Fruit fly (Drosophila melanogaster) whole organism, pupa: ENCODE measurements around the gene Atg4a.

ENCODE experiments used
- CG10348 ChIP-seq: fragments of 200-800 bp; sonication (Bioruptor generic); IDR thresholded peaks from 2 replicates; pipeline ENCODE4 v1.3.6; 2022; ENCODE audit warnings: missing biosample characterization, missing genetic modification characterization
- CG12605 ChIP-seq: fragments of 200-800 bp; sonication (Bioruptor generic); IDR thresholded peaks from 2 replicates; pipeline ENCODE4 v1.3.6; 2022; ENCODE audit warnings: missing biosample characterization, missing genetic modification characterization
- CG13204 ChIP-seq: fragments of 200-800 bp; sonication (Bioruptor generic); optimal IDR thresholded peaks from 2 replicates; lab custom pipeline; 2018; ENCODE audit warnings: missing biosample characterization, mild to moderate bottlenecking, missing genetic modification characterization, moderate library complexity
- CG14655 ChIP-seq: fragments of 200-800 bp; sonication (Bioruptor generic); optimal IDR thresholded peaks from 3 replicates; lab custom pipeline; 2017; ENCODE audit warnings: mild to moderate bottlenecking, missing biosample characterization, missing genetic modification reagents, missing genetic modification characterization
- CG15710 ChIP-seq: fragments of 200-800 bp; sonication (Bioruptor generic); optimal IDR thresholded peaks from 2 replicates; lab custom pipeline; 2018; ENCODE audit warnings: missing biosample characterization, mild to moderate bottlenecking, missing genetic modification characterization, moderate library complexity
- CG17806 ChIP-seq: fragments of 200-800 bp; sonication (Bioruptor generic); optimal IDR thresholded peaks from 2 replicates; lab custom pipeline; 2018; ENCODE audit warnings: missing biosample characterization, mild to moderate bottlenecking, missing genetic modification characterization, moderate library complexity
- CG32121 ChIP-seq: fragments of 200-800 bp; sonication (Bioruptor generic); IDR thresholded peaks from 2 replicates; pipeline ENCODE4 v1.3.6; 2022; ENCODE audit warnings: missing biosample characterization, missing genetic modification characterization
- CG34367 ChIP-seq: fragments of 200-800 bp; sonication (Bioruptor generic); optimal IDR thresholded peaks from 2 replicates; lab custom pipeline; 2018; ENCODE audit warnings: missing biosample characterization, mild to moderate bottlenecking, missing genetic modification characterization
- CG4496 ChIP-seq: fragments of 200-800 bp; sonication (Bioruptor generic); IDR thresholded peaks from 3 replicates; pipeline ENCODE4 v1.3.6; 2022; ENCODE audit warnings: missing biosample characterization, missing genetic modification characterization
- CG8159 ChIP-seq: fragments of 200-800 bp; sonication (Bioruptor generic); optimal IDR thresholded peaks from 3 replicates; lab custom pipeline; 2018; ENCODE audit warnings: missing biosample characterization, mild to moderate bottlenecking, missing genetic modification characterization, moderate library complexity
- CG8301 ChIP-seq: fragments of 200-800 bp; sonication (Bioruptor generic); optimal IDR thresholded peaks from 2 replicates; lab custom pipeline; 2018; ENCODE audit warnings: missing biosample characterization, mild to moderate bottlenecking, missing genetic modification characterization
- CG9948 ChIP-seq: fragments of 200-800 bp; sonication (Bioruptor generic); optimal IDR thresholded peaks from 2 replicates; lab custom pipeline; 2018; ENCODE audit warnings: missing biosample characterization, mild to moderate bottlenecking, missing genetic modification characterization, moderate library complexity
- D1 ChIP-seq: fragments of 200-800 bp; sonication (Bioruptor generic); optimal IDR thresholded peaks from 2 replicates; lab custom pipeline; 2018; ENCODE audit warnings: missing biosample characterization, mild to moderate bottlenecking, missing genetic modification characterization, moderate library complexity
- EcR ChIP-seq: fragments of 200-800 bp; sonication (Bioruptor generic); optimal IDR thresholded peaks from 3 replicates; lab custom pipeline; 2019; ENCODE audit warnings: missing biosample characterization, missing genetic modification characterization, mild to moderate bottlenecking, moderate library complexity, missing genetic modification reagents
- Ets98B ChIP-seq: fragments of 200-800 bp; sonication (Bioruptor generic); IDR thresholded peaks from 2 replicates; pipeline ENCODE4 v1.3.6; 2022; ENCODE audit warnings: missing biosample characterization, missing genetic modification characterization
- Pif1A ChIP-seq: fragments of 200-800 bp; sonication (Bioruptor generic); optimal IDR thresholded peaks from 3 replicates; lab custom pipeline; 2016; ENCODE audit warnings: missing biosample characterization, missing genetic modification characterization
- Pif1B ChIP-seq: fragments of 200-800 bp; sonication (Bioruptor generic); optimal IDR thresholded peaks from 3 replicates; lab custom pipeline; 2016; ENCODE audit warnings: missing biosample characterization, missing genetic modification characterization
- Snoo ChIP-seq: fragments of 200-800 bp; sonication (Bioruptor generic); optimal IDR thresholded peaks from 3 replicates; lab custom pipeline; 2017; ENCODE audit warnings: missing biosample characterization, mild to moderate bottlenecking, missing genetic modification characterization, inconsistent platforms
- fd96Ca ChIP-seq: fragments of 200-800 bp; sonication (Bioruptor generic); IDR thresholded peaks from 3 replicates; pipeline ENCODE4 v1.3.6; 2022; ENCODE audit warnings: missing biosample characterization, missing genetic modification characterization
- gl ChIP-seq: fragments of 200-800 bp; sonication (Bioruptor generic); optimal IDR thresholded peaks from 2 replicates; lab custom pipeline; 2018; ENCODE audit warnings: missing biosample characterization, mild to moderate bottlenecking, missing genetic modification characterization
- rn ChIP-seq: fragments of 200-800 bp; sonication (Bioruptor generic); IDR thresholded peaks from 2 replicates; pipeline ENCODE4 v1.3.6; 2022; ENCODE audit warnings: missing biosample characterization, missing genetic modification characterization

Atg4a gene

DNA sequence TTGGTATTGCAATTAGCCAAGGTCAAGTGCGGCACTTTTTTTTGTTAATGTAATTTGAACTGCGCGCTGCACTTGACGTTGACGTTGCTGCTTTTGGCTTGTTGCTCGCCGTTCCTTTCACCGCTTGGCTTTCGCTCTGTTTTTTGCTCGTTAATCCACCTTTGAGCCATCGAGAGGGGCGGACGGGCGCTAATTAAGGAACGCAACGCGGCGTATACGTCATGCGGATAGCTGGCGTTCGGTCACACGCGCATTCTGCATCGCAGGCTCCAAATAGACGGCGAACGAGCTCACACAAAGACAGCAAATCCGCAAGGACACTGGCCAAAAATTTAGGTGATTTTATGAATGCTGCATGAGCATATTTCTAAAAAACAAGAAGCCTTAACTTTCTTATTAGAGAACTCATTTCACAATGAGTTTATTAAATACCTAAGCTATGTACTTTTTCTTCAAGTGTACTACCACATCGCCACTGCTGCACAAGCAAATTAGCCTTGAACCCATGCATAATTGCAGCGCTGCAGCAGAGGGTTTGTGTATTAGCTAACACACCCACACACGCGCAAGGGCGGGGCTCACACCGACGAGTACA is 5.7 kb downstream of the Atg4a start:
- TF ChIP-seq CG12605 (GFP tag; lab: Robert Waterston, UW) (0 out of 2 replicates have a peak, but pooled peaks have one; percentile 27), CG8301 (tag; lab: Kevin White, UChicago) (no peak), CG17806 (tag; lab: Kevin White, UChicago) (peak; percentile 23), gl (tag; lab: Kevin White, UChicago) (no peak), Pif1B (no peak), fd96Ca (GFP tag; lab: Robert Waterston, UW) (peak; percentile 60; the same call in 2 of the 3 replicates), CG8159 (tag; lab: Kevin White, UChicago) (peak; percentile 30), CG10348 (GFP tag; lab: Robert Waterston, UW) (no peak), CG4496 (GFP tag; lab: Robert Waterston, UW) (peak; percentile 54; the same call in 2 of the 3 replicates), CG15710 (tag; lab: Kevin White, UChicago) (peak; percentile 20), CG34367 (no peak), EcR (no peak), Ets98B (GFP tag; lab: Robert Waterston, UW) (peak; percentile 52), CG13204 (no peak), D1 (tag; lab: Kevin White, UChicago) (no peak), CG32121 (GFP tag; lab: Robert Waterston, UW) (no peak), CG9948 (tag; lab: Kevin White, UChicago) (peak; percentile 14)

DNA sequence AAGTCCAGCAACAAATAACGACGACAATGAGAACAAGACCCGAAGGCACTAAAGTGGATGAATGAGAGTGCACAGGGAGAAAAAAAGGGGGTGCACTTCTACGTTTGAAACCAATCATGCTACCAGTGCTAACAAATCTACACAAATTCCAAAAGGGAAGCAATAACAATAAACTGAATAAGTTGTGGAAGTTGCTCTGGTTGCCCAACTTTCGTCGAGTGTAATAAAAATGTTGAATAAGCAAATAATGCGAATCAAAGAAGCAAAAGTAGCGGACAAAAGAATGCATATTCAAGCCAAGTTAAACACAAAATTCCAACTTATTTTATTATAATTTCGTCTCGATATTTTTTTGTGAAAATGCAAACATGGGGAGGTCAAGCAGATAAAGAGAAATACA is 11.0 kb downstream of the Atg4a start:
- TF ChIP-seq fd96Ca (GFP tag; lab: Robert Waterston, UW) (0 out of 3 replicates have a peak, but pooled peaks have one; percentile 26), Ets98B (GFP tag; lab: Robert Waterston, UW) (no peak)

DNA sequence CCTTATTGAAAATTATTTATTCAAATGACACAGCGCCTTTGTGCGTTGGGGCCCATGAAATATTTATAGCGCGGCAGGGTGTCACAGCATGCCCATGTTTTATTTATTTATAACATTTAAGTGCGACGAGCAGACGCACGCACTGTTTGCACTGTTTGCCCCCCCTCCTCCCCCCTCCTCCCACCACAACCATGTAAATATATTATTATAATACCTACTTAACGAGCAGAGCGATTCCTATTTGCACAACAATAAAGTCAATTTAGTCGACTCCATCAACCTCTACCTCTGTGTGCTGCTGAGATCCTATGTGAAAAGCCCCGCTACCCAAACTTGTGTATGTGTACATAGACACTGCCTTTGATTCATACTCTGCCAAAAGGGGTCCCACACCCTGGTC is 14.0 kb downstream of the Atg4a start:
- no peak for TF ChIP-seq CG10348 (GFP tag; lab: Robert Waterston, UW)
- 0 out of 3 replicates have a peak, but pooled peaks have one; percentile 38 for TF ChIP-seq fd96Ca (GFP tag; lab: Robert Waterston, UW)
- no peak for TF ChIP-seq CG12605 (GFP tag; lab: Robert Waterston, UW)
- peak; percentile 42 for TF ChIP-seq EcR
- TF ChIP-seq CG32121 (GFP tag; lab: Robert Waterston, UW) = 0 out of 2 replicates have a peak, but pooled peaks have one; percentile 37
- TF ChIP-seq D1 (tag; lab: Kevin White, UChicago) = no peak
- peak; percentile 0 for TF ChIP-seq gl (tag; lab: Kevin White, UChicago)

DNA sequence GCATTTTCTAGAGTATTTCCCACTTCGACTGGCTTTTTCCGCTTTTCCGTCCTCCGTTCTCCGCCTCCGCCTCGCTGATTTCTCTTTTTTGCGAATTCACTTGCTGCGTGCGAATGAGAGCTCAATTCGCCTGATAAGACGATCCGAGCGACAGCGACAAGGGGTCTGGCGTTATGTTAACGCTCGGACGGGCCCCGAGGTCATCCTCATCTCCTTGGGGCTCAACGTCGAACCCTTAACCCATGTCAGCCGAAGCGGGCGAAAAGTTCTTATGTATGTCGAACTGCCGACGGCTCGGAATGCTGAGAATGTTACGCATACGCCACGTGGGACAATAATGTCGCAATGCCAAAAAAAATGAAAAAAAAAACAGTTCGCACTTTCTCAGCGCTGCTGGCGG is 14.7 kb downstream of the Atg4a start:
- TF ChIP-seq fd96Ca (GFP tag; lab: Robert Waterston, UW) = no peak

DNA sequence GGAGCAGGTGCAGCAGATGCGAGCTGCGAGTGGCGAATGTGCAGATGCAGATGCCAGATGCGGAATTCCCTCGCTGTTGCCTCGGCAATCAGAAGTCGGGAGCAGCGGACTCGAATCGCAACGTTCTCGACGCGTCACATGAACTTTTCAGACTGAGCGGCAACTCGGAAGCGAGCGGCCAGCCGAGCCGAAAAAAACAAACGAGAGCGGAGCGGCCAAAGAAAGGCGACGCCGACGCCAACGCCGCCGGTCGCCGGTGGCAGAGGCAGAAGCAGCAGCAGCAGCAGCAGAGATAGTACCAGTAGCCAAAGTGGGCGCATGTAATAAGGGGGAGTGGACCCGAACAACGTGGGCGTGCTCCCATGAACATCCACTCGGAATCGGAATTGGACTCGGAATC is 21.6 kb downstream of the Atg4a start, which contains the start of gene CG4629:
Gene CG4629 (minus strand): TSS at position 156 of the 400 bp plus-strand sequence.
- TF ChIP-seq fd96Ca (GFP tag; lab: Robert Waterston, UW) = 0 out of 3 replicates have a peak, but pooled peaks have one; percentile 9
- peak; percentile 96 for TF ChIP-seq CG13204
- no peak for TF ChIP-seq Pif1A (GFP tag; lab: Kevin White, UChicago)
- peak; percentile 28 for TF ChIP-seq EcR
- peak; percentile 33; the same call in 1 of the 3 replicates for TF ChIP-seq CG4496 (GFP tag; lab: Robert Waterston, UW)
- no peak for TF ChIP-seq Snoo (tag; lab: Kevin White, UChicago)
- peak; percentile 44 for TF ChIP-seq Ets98B (GFP tag; lab: Robert Waterston, UW)
- peak; percentile 28; the same call in 1 of the 2 replicates for TF ChIP-seq CG12605 (GFP tag; lab: Robert Waterston, UW)

DNA sequence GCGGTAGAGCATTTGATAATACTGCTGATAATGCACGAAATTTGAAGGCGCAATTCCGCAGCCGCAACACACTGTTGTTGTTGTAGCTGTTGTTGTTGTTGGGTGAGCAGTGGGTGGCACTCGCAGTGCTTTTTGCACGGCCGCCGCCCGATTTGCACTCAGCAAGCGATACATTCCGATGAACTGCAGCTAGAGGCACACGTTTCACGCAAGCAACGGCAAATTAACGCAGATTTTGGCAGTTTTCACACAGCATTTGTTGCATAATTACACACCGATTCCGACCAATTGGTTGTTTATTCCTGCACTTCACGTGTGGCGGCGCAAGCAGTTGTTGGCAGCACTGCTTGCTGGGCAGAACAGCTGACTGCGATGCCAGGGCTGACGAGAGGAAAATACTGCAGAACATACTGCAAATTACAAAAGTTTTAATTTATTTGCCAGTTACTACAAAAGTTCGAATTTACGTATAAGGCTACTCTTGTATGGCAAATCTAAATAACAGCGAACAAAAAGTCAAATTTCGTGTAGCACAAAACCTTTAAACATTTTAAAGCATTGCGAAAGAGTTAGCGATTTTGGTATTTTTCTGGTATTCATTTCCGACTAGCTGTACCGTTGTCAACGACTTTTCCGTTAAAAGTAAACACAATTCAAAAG is 27.4 kb downstream of the Atg4a start, which contains the start of the genes PolrMT and CG14339:
Gene PolrMT (minus strand): TSS at position 345 of the 660 bp plus-strand sequence.
Gene CG14339 (plus strand): TSS at position 512 of the 660 bp plus-strand sequence.
- TF ChIP-seq CG14655 (GFP tag; lab: Kevin White, UChicago) = no peak
- no peak for TF ChIP-seq rn (GFP tag; lab: Robert Waterston, UW)
- no peak for TF ChIP-seq CG8159 (tag; lab: Kevin White, UChicago)
- TF ChIP-seq gl (tag; lab: Kevin White, UChicago) = no peak
- no peak for TF ChIP-seq CG10348 (GFP tag; lab: Robert Waterston, UW)
- TF ChIP-seq Ets98B (GFP tag; lab: Robert Waterston, UW) = no peak
- TF ChIP-seq CG8301 (tag; lab: Kevin White, UChicago) = no peak
- TF ChIP-seq CG12605 (GFP tag; lab: Robert Waterston, UW) = no peak
- no peak for TF ChIP-seq Pif1A (GFP tag; lab: Kevin White, UChicago)
- no peak for TF ChIP-seq CG9948 (tag; lab: Kevin White, UChicago)
